Fruit fly (Drosophila melanogaster): Measurements from ENCODE around the gene kairos.

Gene kairos

dm6 chrX:18405567-18406059, 49.6 kb upstream of the kairos start (continued):
- peak; percentile 31 for TF ChIP-seq CG10631 (GFP tag; optimal IDR thresholded peaks at IDR 0.05)
- peak; percentile 59 for TF ChIP-seq pdm3 (GFP tag; optimal IDR thresholded peaks at IDR 0.05)
- no peak for TF ChIP-seq CG9139 (GFP tag; optimal IDR thresholded peaks at IDR 0.05)

dm6 chrX:18404632-18405238, 48.7 kb upstream of the kairos start:
- TF ChIP-seq lz (GFP tag; optimal IDR thresholded peaks at IDR 0.05) (peak; percentile 16), topi (GFP tag; optimal IDR thresholded peaks at IDR 0.05) (no peak), CG6854 (GFP tag; optimal IDR thresholded peaks at IDR 0.05) (peak; percentile 16), CG10669 (GFP tag; optimal IDR thresholded peaks at IDR 0.05) (no peak), OdsH (GFP tag; optimal IDR thresholded peaks at IDR 0.05) (peak; percentile 2), Gug (GFP tag; IDR thresholded peaks at IDR 0.05) (peak; percentile 47), CG3919 (GFP tag; optimal IDR thresholded peaks at IDR 0.05) (no peak), eg (GFP tag; IDR thresholded peaks at IDR 0.05) (peak; percentile 43; the same call in 1 of the 3 replicates), Met (GFP tag; optimal IDR thresholded peaks at IDR 0.05) (peak; percentile 16), CG8119 (GFP tag; IDR thresholded peaks at IDR 0.05) (peak; percentile 14; the same call in 1 of the 3 replicates), CG11902 (GFP tag; optimal IDR thresholded peaks at IDR 0.05) (no peak), CG8319 (GFP tag; optimal IDR thresholded peaks at IDR 0.05) (no peak), CG16779 (tag; optimal IDR thresholded peaks at IDR 0.05) (no peak), Eip93F (GFP tag; optimal IDR thresholded peaks at IDR 0.05) (no peak), Ets96B (tag; optimal IDR thresholded peaks at IDR 0.05) (no peak), ss (GFP tag; optimal IDR thresholded peaks at IDR 0.05) (peak in 1 of 2 experiments; percentile 23), CG6276 (GFP tag; optimal IDR thresholded peaks at IDR 0.05) (peak; percentile 36), CG6808 (GFP tag; optimal IDR thresholded peaks at IDR 0.05) (no peak), Hr4 (GFP tag; optimal IDR thresholded peaks at IDR 0.05) (peak; percentile 66), CG10631 (GFP tag; optimal IDR thresholded peaks at IDR 0.05) (peak; percentile 5), CG15336 (GFP tag; IDR thresholded peaks at IDR 0.05) (peak; percentile 39), cyc (GFP tag; optimal IDR thresholded peaks at IDR 0.05) (no peak), fkh (GFP tag; optimal IDR thresholded peaks at IDR 0.05) (peak; percentile 59), Lpt (GFP tag; optimal IDR thresholded peaks at IDR 0.05) (no peak), Blimp-1 (GFP tag; optimal IDR thresholded peaks at IDR 0.05) (no peak), CG32006 (GFP tag; optimal IDR thresholded peaks at IDR 0.05) (peak; percentile 76), CG4318 (GFP tag; optimal IDR thresholded peaks at IDR 0.05) (peak; percentile 60), net (GFP tag; optimal IDR thresholded peaks at IDR 0.05) (no peak), CG11762 (GFP tag; optimal IDR thresholded peaks at IDR 0.05; ENCODE audit: insufficient read depth) (no peak), CG1621 (tag; optimal IDR thresholded peaks at IDR 0.05) (no peak), CG6163 (GFP tag; IDR thresholded peaks at IDR 0.05) (no peak; the same call in 2 of the 3 replicates), acj6 (GFP tag; optimal IDR thresholded peaks at IDR 0.05) (no peak), dsx (GFP tag; optimal IDR thresholded peaks at IDR 0.05; ENCODE audit: poor library complexity, severe bottlenecking) (peak; percentile 82), Ets21C (GFP tag; optimal IDR thresholded peaks at IDR 0.05) (no peak), CG9139 (GFP tag; optimal IDR thresholded peaks at IDR 0.05) (no peak), dac (GFP tag; optimal IDR thresholded peaks at IDR 0.05) (peak; percentile 4), pdm3 (GFP tag; optimal IDR thresholded peaks at IDR 0.05) (no peak), spab (GFP tag; optimal IDR thresholded peaks at IDR 0.05) (no peak), Sox14 (GFP tag; optimal IDR thresholded peaks at IDR 0.05) (no peak), Hr38 (GFP tag; optimal IDR thresholded peaks at IDR 0.05) (no peak), CG11294 (GFP tag; IDR thresholded peaks at IDR 0.05) (peak; percentile 3; the same call in 1 of the 2 replicates), Eip78C (GFP tag) (peak; percentile 84), esn (GFP tag; optimal IDR thresholded peaks at IDR 0.05) (no peak), fd59A (GFP tag; optimal IDR thresholded peaks at IDR 0.05) (peak; percentile 30), achi (GFP tag; optimal IDR thresholded peaks at IDR 0.05) (no peak), svp (GFP tag) (peak; percentile 77), Smox (GFP tag; optimal IDR thresholded peaks at IDR 0.05) (no peak), CG34406 (GFP tag; optimal IDR thresholded peaks at IDR 0.05) (no peak)

Measured in whole organism, prepupa.